Fruit fly (Drosophila melanogaster) whole organism, embryonic: Measurements from ENCODE around the gene Ctr1B.

ENCODE experiments used
- CG11723 ChIP-seq: fragments of 200-800 bp; sonication (Bioruptor generic); optimal IDR thresholded peaks from 2 replicates; lab custom pipeline; 2017; ENCODE audit warnings: missing biosample characterization, mild to moderate bottlenecking, missing genetic modification characterization
- CG15269 ChIP-seq: fragments of 200-800 bp; sonication (Bioruptor generic); optimal IDR thresholded peaks from 2 replicates; lab custom pipeline; 2018; ENCODE audit warnings: missing biosample characterization, mild to moderate bottlenecking, missing genetic modification characterization, moderate library complexity
- CG15601 ChIP-seq: fragments of 200-800 bp; sonication (Bioruptor generic); optimal IDR thresholded peaks from 3 replicates; lab custom pipeline; 2019; ENCODE audit warnings: missing biosample characterization, mild to moderate bottlenecking, missing genetic modification characterization, moderate library complexity
- CG1602 ChIP-seq: fragments of 200-800 bp; sonication (Bioruptor generic); optimal IDR thresholded peaks from 3 replicates; lab custom pipeline; 2016; ENCODE audit warnings: missing biosample characterization, missing genetic modification characterization
- CG16813 ChIP-seq: fragments of 200-800 bp; sonication (Bioruptor generic); IDR thresholded peaks from 3 replicates; pipeline ENCODE4 v1.3.6; 2022; ENCODE audit warnings: missing biosample characterization, missing genetic modification characterization; ENCODE audit not compliant: partially characterized antibody
- CG17612 ChIP-seq: fragments of 200-800 bp; sonication (Bioruptor generic); IDR thresholded peaks from 2 replicates; pipeline ENCODE4 v1.3.6; 2022; ENCODE audit warnings: missing biosample characterization, missing genetic modification characterization
- CG3065 ChIP-seq: fragments of 200-800 bp; sonication (Bioruptor generic); optimal IDR thresholded peaks from 2 replicates; lab custom pipeline; 2016; ENCODE audit warnings: missing biosample characterization, missing genetic modification characterization
- CG34224 ChIP-seq: fragments of 200-800 bp; sonication (Bioruptor generic); IDR thresholded peaks from 3 replicates; pipeline ENCODE4 v1.3.6; 2022; ENCODE audit warnings: missing biosample characterization, missing genetic modification characterization; ENCODE audit not compliant: partially characterized antibody
- CG4328 ChIP-seq: fragments of 200-800 bp; sonication (Bioruptor generic); optimal IDR thresholded peaks from 3 replicates; lab custom pipeline; 2017; ENCODE audit warnings: missing biosample characterization, missing genetic modification reagents, missing genetic modification characterization
- CG5180 ChIP-seq: fragments of 200-800 bp; sonication (Bioruptor generic); optimal IDR thresholded peaks from 3 replicates; lab custom pipeline; 2017; ENCODE audit warnings: missing biosample characterization, missing genetic modification characterization, mild to moderate bottlenecking, moderate library complexity, missing genetic modification reagents
- CG6765 ChIP-seq: fragments of 200-800 bp; sonication (Bioruptor generic); optimal IDR thresholded peaks from 3 replicates; lab custom pipeline; 2017; ENCODE audit warnings: missing biosample characterization, mild to moderate bottlenecking, missing genetic modification characterization
- CG8765 ChIP-seq: fragments of 200-800 bp; sonication (Bioruptor generic); IDR thresholded peaks from 2 replicates; pipeline ENCODE4 v1.3.6; 2022; ENCODE audit warnings: missing biosample characterization, missing genetic modification characterization
- CG9817 ChIP-seq: fragments of 200-800 bp; sonication (Bioruptor generic); optimal IDR thresholded peaks from 2 replicates; lab custom pipeline; 2018; ENCODE audit warnings: missing biosample characterization, mild to moderate bottlenecking, missing genetic modification characterization, moderate library complexity
- Chrac-16 ChIP-seq: fragments of 200-800 bp; sonication (Bioruptor generic); optimal IDR thresholded peaks from 3 replicates; lab custom pipeline; 2016; ENCODE audit warnings: missing biosample characterization, missing genetic modification characterization
- Ets65A ChIP-seq: fragments of 200-800 bp; sonication (Bioruptor generic); peaks from one replicate; lab custom pipeline; 2016; ENCODE audit warnings: missing biosample characterization, missing genetic modification characterization
- HLH3B ChIP-seq: fragments of 200-800 bp; sonication (Bioruptor generic); IDR thresholded peaks from 2 replicates; pipeline ENCODE4 v1.3.6; 2022; ENCODE audit warnings: missing biosample characterization, missing genetic modification characterization
- Lim3 ChIP-seq: fragments of 200-800 bp; sonication (Bioruptor generic); IDR thresholded peaks from 2 replicates; pipeline ENCODE4 v1.3.6; 2022; ENCODE audit warnings: missing biosample characterization, missing genetic modification characterization
- MBD-R2 ChIP-seq: fragments of 200-800 bp; sonication (Bioruptor generic); IDR thresholded peaks from 2 replicates; pipeline ENCODE4 v1.3.6; 2022; ENCODE audit warnings: missing biosample characterization, missing genetic modification characterization
- MTF-1 ChIP-seq: fragments of 200-800 bp; sonication (Bioruptor generic); optimal IDR thresholded peaks from 2 replicates; lab custom pipeline; 2018; ENCODE audit warnings: missing biosample characterization, mild to moderate bottlenecking, missing genetic modification characterization, borderline replicate concordance
- Mes4 ChIP-seq: fragments of 200-800 bp; sonication (Bioruptor generic); optimal IDR thresholded peaks from 2 replicates; lab custom pipeline; 2016; ENCODE audit warnings: missing biosample characterization, missing genetic modification characterization
- abd-A ChIP-seq: fragments of 200-800 bp; sonication (Bioruptor generic); optimal IDR thresholded peaks from 3 replicates; lab custom pipeline; 2019; ENCODE audit warnings: missing biosample characterization, mild to moderate bottlenecking, missing genetic modification characterization, moderate library complexity
- aop ChIP-seq: fragments of 200-800 bp; sonication (Bioruptor generic); IDR thresholded peaks from 2 replicates; pipeline ENCODE4 v1.3.6; 2022; ENCODE audit warnings: missing biosample characterization, missing genetic modification characterization
- cato ChIP-seq: fragments of 200-800 bp; sonication (Bioruptor generic); optimal IDR thresholded peaks from 2 replicates; lab custom pipeline; 2016; ENCODE audit warnings: missing biosample characterization, missing genetic modification characterization, borderline replicate concordance
- cwo ChIP-seq: fragments of 200-800 bp; sonication (Bioruptor generic); optimal IDR thresholded peaks from 3 replicates; lab custom pipeline; 2017; ENCODE audit warnings: missing biosample characterization, missing genetic modification characterization, mild to moderate bottlenecking, moderate library complexity, missing genetic modification reagents
- dm ChIP-seq: fragments of 200-800 bp; sonication (Bioruptor generic); optimal IDR thresholded peaks from 3 replicates; lab custom pipeline; 2016; ENCODE audit warnings: missing biosample characterization, missing genetic modification characterization
- emc ChIP-seq: fragments of 200-800 bp; sonication (Bioruptor generic); optimal IDR thresholded peaks from 2 replicates; lab custom pipeline; 2016; ENCODE audit warnings: missing biosample characterization, missing genetic modification characterization
- eve ChIP-seq, 2 experiments: fragments of >200 bp; optimal IDR thresholded peaks; 2 replicates each; lab custom pipeline; 2017; ENCODE audit warnings: missing biosample characterization in 2 of 2, missing genetic modification characterization in 2 of 2
- ftz-f1 ChIP-seq: fragments of 200-800 bp; sonication (Bioruptor generic); optimal IDR thresholded peaks from 2 replicates; lab custom pipeline; 2016; ENCODE audit warnings: missing biosample characterization, missing genetic modification characterization
- gem ChIP-seq: fragments of 200-800 bp; sonication (Bioruptor generic); optimal IDR thresholded peaks from 2 replicates; lab custom pipeline; 2019; ENCODE audit warnings: missing biosample characterization, mild to moderate bottlenecking, missing genetic modification characterization, moderate library complexity
- h ChIP-seq: fragments of >200 bp; optimal IDR thresholded peaks from 2 replicates; lab custom pipeline; 2017
- hth ChIP-seq: fragments of >200 bp; optimal IDR thresholded peaks from 2 replicates; lab custom pipeline; 2017; ENCODE audit warnings: inconsistent platforms
- lbe ChIP-seq: fragments of 200-800 bp; sonication (Bioruptor generic); optimal IDR thresholded peaks from 2 replicates; lab custom pipeline; 2016; ENCODE audit warnings: missing biosample characterization, mild to moderate bottlenecking, missing genetic modification characterization
- lola ChIP-seq, 3 experiments: fragments of >200 bp in 2 of 3; fragments of 200-800 bp in 1 of 3; sonication (Bioruptor generic) in 1 of 3; optimal IDR thresholded peaks; 2 replicates each; lab custom pipeline; 2017 to 2019; ENCODE audit warnings: missing biosample characterization in 3 of 3, missing genetic modification characterization in 3 of 3, mild to moderate bottlenecking in 1 of 3, moderate library complexity in 1 of 3
- maf-S ChIP-seq: fragments of 200-800 bp; sonication (Bioruptor generic); optimal IDR thresholded peaks from 2 replicates; lab custom pipeline; 2016; ENCODE audit warnings: missing biosample characterization, missing genetic modification characterization
- nmo ChIP-seq: fragments of 200-800 bp; sonication (Bioruptor generic); optimal IDR thresholded peaks from 2 replicates; lab custom pipeline; 2018; ENCODE audit warnings: missing biosample characterization, mild to moderate bottlenecking, missing genetic modification characterization, moderate library complexity
- nom ChIP-seq: fragments of 200-800 bp; sonication (Bioruptor generic); optimal IDR thresholded peaks from 2 replicates; lab custom pipeline; 2017; ENCODE audit warnings: missing biosample characterization, missing genetic modification characterization, mild to moderate bottlenecking, moderate library complexity, missing genetic modification reagents
- onecut ChIP-seq: fragments of 200-800 bp; sonication (Bioruptor generic); IDR thresholded peaks from 2 replicates; pipeline ENCODE4 v1.3.6; 2022; ENCODE audit warnings: missing biosample characterization, missing genetic modification characterization
- schlank ChIP-seq: fragments of 200-800 bp; sonication (Bioruptor generic); optimal IDR thresholded peaks from 2 replicates; lab custom pipeline; 2018; ENCODE audit warnings: missing biosample characterization, mild to moderate bottlenecking, missing genetic modification characterization
- sens ChIP-seq: fragments of 200-800 bp; sonication (Bioruptor generic); peaks from one replicate; lab custom pipeline; 2016; ENCODE audit warnings: missing biosample characterization, missing genetic modification characterization
- seq ChIP-seq: fragments of 200-800 bp; sonication (Bioruptor generic); IDR thresholded peaks from 2 replicates; pipeline ENCODE4 v1.3.6; 2022; ENCODE audit warnings: missing biosample characterization, missing genetic modification characterization
- sim ChIP-seq: fragments of 200-800 bp; sonication (Bioruptor generic); IDR thresholded peaks from 2 replicates; pipeline ENCODE4 v1.3.6; 2022; ENCODE audit warnings: missing biosample characterization, missing genetic modification characterization
- sob ChIP-seq: fragments of 200-800 bp; sonication (Bioruptor generic); IDR thresholded peaks from 2 replicates; pipeline ENCODE4 v1.3.6; 2022; ENCODE audit warnings: missing biosample characterization, missing genetic modification characterization
- tup ChIP-seq: fragments of 200-800 bp; sonication (Bioruptor generic); optimal IDR thresholded peaks from 2 replicates; lab custom pipeline; 2016; ENCODE audit warnings: missing biosample characterization, mild to moderate bottlenecking, missing genetic modification characterization, moderate library complexity
- vfl ChIP-seq: fragments of 200-800 bp; sonication (Bioruptor generic); optimal IDR thresholded peaks from 2 replicates; lab custom pipeline; 2016; ENCODE audit warnings: missing biosample characterization, missing genetic modification characterization
- vvl ChIP-seq: fragments of 200-800 bp; sonication (Bioruptor generic); IDR thresholded peaks from 2 replicates; pipeline ENCODE4 v1.3.6; 2022; ENCODE audit warnings: missing biosample characterization, missing genetic modification characterization

The Ctr1B gene

DNA sequence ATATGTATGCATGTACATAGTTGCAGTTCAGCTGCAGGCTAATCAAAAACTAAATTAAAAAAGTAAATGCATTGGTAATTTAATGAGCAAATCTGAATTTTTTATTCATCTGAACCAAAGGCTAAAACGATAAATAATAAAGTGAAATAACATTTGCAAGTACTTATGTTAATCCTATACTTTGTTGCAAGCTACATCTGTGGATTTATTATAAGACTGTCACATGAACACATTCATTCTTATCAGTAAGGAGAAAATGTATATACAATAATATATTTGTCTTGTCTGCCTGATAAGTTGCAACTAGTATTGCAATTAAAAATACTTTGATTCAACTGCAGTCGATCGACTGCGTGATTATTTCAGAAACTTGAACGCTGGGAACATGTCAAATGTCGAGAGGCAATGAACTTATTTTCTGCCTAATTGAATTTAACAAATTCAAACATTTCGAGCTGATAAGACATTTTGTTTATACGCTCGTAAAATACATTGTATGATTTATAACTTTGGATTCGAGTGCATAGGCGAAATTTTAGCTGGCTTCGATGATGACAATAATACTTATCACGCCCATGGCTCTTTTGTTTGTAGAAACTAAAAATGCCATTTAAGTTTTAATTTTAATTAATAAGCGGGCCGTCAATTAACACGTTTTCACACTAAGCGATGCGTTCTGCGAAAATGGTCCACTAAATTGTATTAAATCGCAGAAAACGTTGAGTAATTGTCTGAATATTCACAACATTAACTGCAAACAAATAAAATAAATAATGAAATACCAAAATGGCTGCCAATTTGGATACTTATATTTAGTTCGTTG lies 10.8 kb downstream of the Ctr1B start:
- TF ChIP-seq nom (no peak), Ets65A (GFP tag; lab: Kevin White, UChicago) (peak; percentile 80), sens (peak; percentile 19)
- TF ChIP-seq, all 482 proteins: peak for 2

DNA sequence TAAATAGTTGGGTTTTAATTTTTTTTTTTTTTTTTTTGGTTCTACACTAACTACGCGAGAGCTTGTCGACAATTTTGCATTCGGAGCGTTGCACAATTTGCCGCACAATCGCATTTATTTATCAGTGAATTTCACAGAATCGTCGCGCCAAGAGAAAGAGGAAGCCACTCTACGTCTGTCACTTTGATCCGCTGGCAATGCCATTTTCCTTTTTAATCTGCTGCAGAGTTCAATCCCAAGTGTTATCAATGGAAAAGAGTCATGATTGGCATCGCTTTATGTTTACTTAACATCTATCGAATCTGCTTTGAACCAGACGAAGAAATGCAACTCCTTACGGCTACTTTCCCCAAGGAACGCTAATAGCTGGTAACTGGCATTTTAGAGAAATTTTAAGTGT lies 12.2 kb downstream of the Ctr1B start:
- TF ChIP-seq MTF-1 (GFP tag; lab: Kevin White, UChicago) (no peak), gem (tag; lab: Kevin White, UChicago) (no peak), CG5180 (GFP tag; lab: Kevin White, UChicago) (no peak), sob (GFP tag; lab: Robert Waterston, UW) (no peak), CG4328 (GFP tag; lab: Kevin White, UChicago) (no peak), seq (GFP tag; lab: Robert Waterston, UW) (no peak), Lim3 (GFP tag; lab: Robert Waterston, UW) (no peak), Chrac-16 (no peak), cato (GFP tag; lab: Kevin White, UChicago) (no peak)

DNA sequence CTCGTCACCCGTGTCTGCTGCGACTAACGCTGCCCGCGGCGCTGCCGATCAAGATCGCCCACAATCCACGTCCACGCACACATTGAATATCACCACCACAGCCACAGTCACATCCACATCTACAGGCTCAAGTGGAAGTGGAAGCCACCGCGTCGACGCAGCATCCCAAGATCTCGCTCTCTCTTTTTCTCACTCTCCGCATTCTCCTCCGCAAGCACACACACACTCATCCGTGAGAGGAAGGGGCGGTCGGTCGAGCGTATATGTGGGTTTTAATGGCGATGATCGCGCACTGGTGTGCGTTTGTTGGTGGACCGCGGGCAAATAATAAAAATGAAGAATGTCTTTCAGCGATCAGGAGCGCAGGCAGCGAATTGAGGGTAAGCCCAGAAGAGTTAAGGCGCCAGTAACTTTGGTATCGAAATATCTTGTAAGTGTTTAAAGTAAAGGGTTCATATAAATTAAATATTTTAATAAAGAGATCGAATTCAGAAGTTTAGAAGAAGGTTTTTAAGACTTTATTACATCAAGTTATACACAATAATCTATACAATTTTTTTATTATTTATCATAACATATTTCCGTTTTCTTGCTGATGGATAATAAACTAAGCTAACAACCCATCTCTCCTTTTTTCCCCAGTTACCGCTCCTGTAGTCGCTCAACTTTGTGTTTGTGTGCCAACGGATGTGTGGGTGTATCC lies 16.5 kb downstream of the Ctr1B start, which contains the start of gene Poxm:
TSS of gene Poxm (minus strand) at position 25 of the 703 bp plus-strand sequence.
- peak; percentile 57 for TF ChIP-seq dm (GFP tag; lab: Kevin White, UChicago)
- no peak for TF ChIP-seq ftz-f1 (GFP tag; lab: Kevin White, UChicago)
- peak; percentile 81 for TF ChIP-seq CG11723 (GFP tag; lab: Kevin White, UChicago)
- peak; percentile 92 for TF ChIP-seq CG1602 (GFP tag; lab: Kevin White, UChicago)
- TF ChIP-seq schlank = no peak
- no peak for TF ChIP-seq abd-A
- peak; percentile 74 for TF ChIP-seq onecut (GFP tag; lab: Robert Waterston, UW)
- peak; percentile 69 for TF ChIP-seq CG3065
- TF ChIP-seq lbe (GFP tag; lab: Kevin White, UChicago) = peak; percentile 80
- TF ChIP-seq CG6765 = peak; percentile 27
- TF ChIP-seq sim (GFP tag; lab: Robert Waterston, UW) = peak; percentile 58; the same call in 1 of the 2 replicates
- TF ChIP-seq aop = no peak
- no peak for TF ChIP-seq h (lab: Kevin White, UChicago)
- TF ChIP-seq maf-S (GFP tag; lab: Kevin White, UChicago) = peak; percentile 21
- peak; percentile 60 for TF ChIP-seq tup (GFP tag; lab: Kevin White, UChicago)
- peak; percentile 89 for TF ChIP-seq vvl (GFP tag; lab: Robert Waterston, UW)
- peak in 2 of 3 experiments; percentile 56 to 96 for TF ChIP-seq lola (GFP tag; optimal IDR thresholded peaks at IDR 0.05; lab: Kevin White, UChicago)
- TF ChIP-seq CG15601 = peak; percentile 89
- TF ChIP-seq vfl (GFP tag; lab: Kevin White, UChicago) = peak; percentile 58
- peak; percentile 92 for TF ChIP-seq CG15269 (tag; lab: Kevin White, UChicago)
- no peak for TF ChIP-seq emc
- TF ChIP-seq nmo = peak; percentile 98
- peak; percentile 56 for TF ChIP-seq CG16813 (GFP tag; lab: Robert Waterston, UW)
- TF ChIP-seq CG8765 = peak; percentile 82
- TF ChIP-seq CG34224 = 0 out of 3 replicates have a peak, but pooled peaks have one; percentile 27
- TF ChIP-seq MBD-R2 = no peak
- no peak for TF ChIP-seq eve (GFP tag; optimal IDR thresholded peaks at IDR 0.05; lab: Kevin White, UChicago)
- TF ChIP-seq HLH3B (GFP tag; lab: Robert Waterston, UW) = peak; percentile 82
- TF ChIP-seq hth (lab: Kevin White, UChicago) = peak; percentile 46
- TF ChIP-seq CG9817 (tag; lab: Kevin White, UChicago) = peak; percentile 87
- TF ChIP-seq cwo (GFP tag; lab: Kevin White, UChicago) = peak; percentile 74
- TF ChIP-seq Mes4 (GFP tag; lab: Kevin White, UChicago) = no peak
- TF ChIP-seq CG17612 (GFP tag; lab: Robert Waterston, UW) = no peak; the same call in 1 of the 2 replicates
